Fruit fly (Drosophila melanogaster) whole organism, pupa: ENCODE measurements around the gene GABA-B-R1.

Experiments used
- CG12605 ChIP-seq: fragments of 200-800 bp; sonication (Bioruptor generic); IDR thresholded peaks from 2 replicates; pipeline ENCODE4 v1.3.6; 2022; ENCODE audit warnings: missing biosample characterization, missing genetic modification characterization
- CG9948 ChIP-seq: fragments of 200-800 bp; sonication (Bioruptor generic); optimal IDR thresholded peaks from 2 replicates; lab custom pipeline; 2018; ENCODE audit warnings: missing biosample characterization, mild to moderate bottlenecking, missing genetic modification characterization, moderate library complexity
- Pif1A ChIP-seq: fragments of 200-800 bp; sonication (Bioruptor generic); optimal IDR thresholded peaks from 3 replicates; lab custom pipeline; 2016; ENCODE audit warnings: missing biosample characterization, missing genetic modification characterization
- Pif1B ChIP-seq: fragments of 200-800 bp; sonication (Bioruptor generic); optimal IDR thresholded peaks from 3 replicates; lab custom pipeline; 2016; ENCODE audit warnings: missing biosample characterization, missing genetic modification characterization
- rn ChIP-seq: fragments of 200-800 bp; sonication (Bioruptor generic); IDR thresholded peaks from 2 replicates; pipeline ENCODE4 v1.3.6; 2022; ENCODE audit warnings: missing biosample characterization, missing genetic modification characterization

dm6 chr2L:15038339-15039308 is 22.5 kb downstream of the GABA-B-R1 start, which contains the start of gene CIAPIN1:
- TF ChIP-seq CG12605 (no peak), Pif1B (no peak), rn (no peak), CG9948 (tag; lab: Kevin White, UChicago) (no peak), Pif1A (GFP tag; lab: Kevin White, UChicago) (no peak)
